Worm (Caenorhabditis elegans) whole organism, L3 larva: Measurements from ENCODE around the gene C04C3.4.

ENCODE experiments used
- R02D3.7 ChIP-seq: fragments of 150-350 bp; optimal IDR thresholded peaks from 2 replicates; lab custom pipeline; 2014; ENCODE audit warnings: missing biosample characterization, missing genetic modification characterization
- ama-1 ChIP-seq: fragments of 150-350 bp; optimal IDR thresholded peaks from 2 replicates; lab custom pipeline; 2018
- elt-1 ChIP-seq: fragments of 150-350 bp; optimal IDR thresholded peaks from 2 replicates; lab custom pipeline; 2014; ENCODE audit warnings: missing biosample characterization, missing genetic modification characterization
- fos-1 ChIP-seq: fragments of 150-350 bp; optimal IDR thresholded peaks from 2 replicates; lab custom pipeline; 2014; ENCODE audit warnings: missing biosample characterization, missing genetic modification characterization
- nfya-1 ChIP-seq: sonication (generic microtip); optimal IDR thresholded peaks from 2 replicates; lab custom pipeline; 2017; ENCODE audit warnings: missing genetic modification characterization, mild to moderate bottlenecking, missing compliant biosample characterization, antibody characterized with exemption, moderate library complexity; ENCODE audit not compliant: insufficient read depth
- nhr-28 ChIP-seq: fragments of 150-350 bp; optimal IDR thresholded peaks from 2 replicates; lab custom pipeline; 2014; ENCODE audit warnings: missing biosample characterization, missing genetic modification characterization
- nhr-43 ChIP-seq: sonication (generic microtip); optimal IDR thresholded peaks from 2 replicates; lab custom pipeline; 2016; ENCODE audit warnings: mild to moderate bottlenecking, missing genetic modification characterization, missing compliant biosample characterization; ENCODE audit not compliant: poor library complexity, severe bottlenecking
- nhr-76 ChIP-seq: fragments of 150-350 bp; sonication (generic microtip); optimal IDR thresholded peaks from 5 replicates; lab custom pipeline; 2014; ENCODE audit warnings: missing biosample characterization, missing genetic modification characterization
- nhr-77 ChIP-seq: fragments of 150-350 bp; optimal IDR thresholded peaks from 2 replicates; lab custom pipeline; 2014; ENCODE audit warnings: missing biosample characterization, missing genetic modification characterization
- skn-1 ChIP-seq: fragments of 150-350 bp; optimal IDR thresholded peaks from 2 replicates; lab custom pipeline; 2014; ENCODE audit warnings: missing biosample characterization, missing genetic modification characterization
- zag-1 ChIP-seq: fragments of 150-350 bp; optimal IDR thresholded peaks from 2 replicates; lab custom pipeline; 2014; ENCODE audit warnings: missing biosample characterization, missing genetic modification characterization

DNA sequence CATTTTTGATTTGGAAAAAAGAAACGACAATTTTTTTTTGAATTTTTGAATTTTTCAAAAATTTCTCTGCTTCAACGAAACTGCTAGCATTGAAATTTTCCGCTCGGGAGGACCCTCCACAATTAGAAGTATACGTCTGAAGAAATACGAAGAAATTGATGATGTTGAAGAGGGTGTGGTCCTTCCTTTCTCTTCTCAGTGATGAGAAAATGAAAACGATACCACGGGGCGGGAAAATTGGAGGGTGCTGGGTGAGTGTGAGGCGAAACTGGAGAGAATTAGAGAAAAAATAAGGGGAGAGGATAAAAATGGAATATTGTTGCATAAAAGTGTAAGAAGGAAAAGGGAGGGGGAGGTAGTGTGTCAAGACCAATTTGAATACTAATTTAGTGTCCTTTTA lies 42.1 kb upstream of the C04C3.4 start:
- TF ChIP-seq zag-1 (tag; lab: Kevin White, UChicago) (no peak), nhr-28 (tag; lab: Kevin White, UChicago) (no peak), nhr-76 (tag; lab: Kevin White, UChicago) (no peak), nhr-77 (tag; lab: Kevin White, UChicago) (no peak), nfya-1 (tag; lab: Kevin White, UChicago) (peak; percentile 0), R02D3.7 (tag; lab: Kevin White, UChicago) (no peak), skn-1 (tag; lab: Kevin White, UChicago) (no peak), ama-1 (lab: Kevin White, UChicago) (no peak), elt-1 (no peak), nhr-43 (tag; lab: Kevin White, UChicago) (no peak), fos-1 (tag; lab: Kevin White, UChicago) (no peak)
